Worm (Caenorhabditis elegans) whole organism, L2 larva: Measurements from ENCODE around the gene dpy-31.

Experiments used
- C34F6.9 ChIP-seq: fragments of 150-350 bp; optimal IDR thresholded peaks from 2 replicates; lab custom pipeline; 2014; ENCODE audit warnings: missing biosample characterization, missing genetic modification characterization
- F13H6.1 ChIP-seq: sonication (generic microtip); optimal IDR thresholded peaks from 2 replicates; lab custom pipeline; 2016; ENCODE audit warnings: missing genetic modification characterization, missing compliant biosample characterization
- R02D3.7 ChIP-seq: fragments of 150-350 bp; optimal IDR thresholded peaks from 2 replicates; lab custom pipeline; 2014; ENCODE audit warnings: missing biosample characterization, missing genetic modification characterization
- Y55F3AM.14 ChIP-seq: fragments of 200-800 bp; sonication (Bioruptor generic); optimal IDR thresholded peaks from 2 replicates; lab custom pipeline; 2018; ENCODE audit warnings: mild to moderate bottlenecking, missing genetic modification characterization, missing compliant biosample characterization
- ZK546.5 ChIP-seq: sonication (generic microtip); optimal IDR thresholded peaks from 2 replicates; lab custom pipeline; 2017; ENCODE audit warnings: missing biosample characterization, missing genetic modification characterization
- ama-1 ChIP-seq: fragments of 150-350 bp; optimal IDR thresholded peaks from 2 replicates; lab custom pipeline; 2018; ENCODE audit warnings: inconsistent platforms
- blmp-1 ChIP-seq: sonication (generic microtip); optimal IDR thresholded peaks from 2 replicates; lab custom pipeline; 2017; ENCODE audit warnings: missing genetic modification characterization, mild to moderate bottlenecking, missing compliant biosample characterization, antibody characterized with exemption, moderate library complexity; ENCODE audit not compliant: insufficient read depth
- ceh-16 ChIP-seq: fragments of 150-350 bp; optimal IDR thresholded peaks from 2 replicates; lab custom pipeline; 2014; ENCODE audit warnings: missing biosample characterization, missing genetic modification characterization
- ceh-82 ChIP-seq: fragments of 150-350 bp; optimal IDR thresholded peaks from 2 replicates; lab custom pipeline; 2014; ENCODE audit warnings: missing biosample characterization, missing genetic modification characterization
- crh-2 ChIP-seq: sonication (generic microtip); optimal IDR thresholded peaks from 2 replicates; lab custom pipeline; 2017; ENCODE audit warnings: missing biosample characterization, missing genetic modification characterization
- dmd-4 ChIP-seq: sonication (generic microtip); optimal IDR thresholded peaks from 2 replicates; lab custom pipeline; 2017; ENCODE audit warnings: missing biosample characterization, missing genetic modification characterization
- egl-27 ChIP-seq: sonication (generic microtip); optimal IDR thresholded peaks from 3 replicates; lab custom pipeline; 2017; ENCODE audit warnings: missing biosample characterization, missing genetic modification reagents, missing genetic modification characterization
- elt-1 ChIP-seq: fragments of 150-350 bp; optimal IDR thresholded peaks from 2 replicates; lab custom pipeline; 2014; ENCODE audit warnings: missing biosample characterization, missing genetic modification characterization
- elt-3 ChIP-seq: sonication (generic microtip); optimal IDR thresholded peaks from 2 replicates; lab custom pipeline; 2017; ENCODE audit warnings: missing biosample characterization, missing genetic modification characterization
- fos-1 ChIP-seq: fragments of 150-350 bp; optimal IDR thresholded peaks from 2 replicates; lab custom pipeline; 2014; ENCODE audit warnings: missing biosample characterization, missing genetic modification characterization
- gmeb-1 ChIP-seq: fragments of 150-350 bp; optimal IDR thresholded peaks from 2 replicates; lab custom pipeline; 2014; ENCODE audit warnings: missing biosample characterization, missing genetic modification characterization
- lin-11 ChIP-seq: fragments of 150-350 bp; sonication (generic microtip); optimal IDR thresholded peaks from 2 replicates; lab custom pipeline; 2014; ENCODE audit warnings: missing biosample characterization, missing genetic modification characterization, inconsistent platforms, mixed read lengths
- lin-13 ChIP-seq: fragments of 150-350 bp; optimal IDR thresholded peaks from 2 replicates; lab custom pipeline; 2014; ENCODE audit warnings: missing biosample characterization, missing genetic modification reagents, missing genetic modification characterization
- lsy-2 ChIP-seq, 2 experiments: fragments of 150-350 bp in 1 of 2; sonication (generic microtip) in 1 of 2; optimal IDR thresholded peaks; 2 replicates each; lab custom pipeline; 2014 to 2017; ENCODE audit warnings: missing biosample characterization in 2 of 2, missing genetic modification characterization in 2 of 2
- mab-5 ChIP-seq: fragments of 150-350 bp; optimal IDR thresholded peaks from 2 replicates; lab custom pipeline; 2014; ENCODE audit warnings: missing biosample characterization, missing genetic modification characterization
- mbf-1 ChIP-seq: sonication (generic microtip); optimal IDR thresholded peaks from 2 replicates; lab custom pipeline; 2017; ENCODE audit warnings: missing biosample characterization, missing genetic modification characterization
- mdl-1 ChIP-seq, 2 experiments: fragments of 150-350 bp in 1 of 2; sonication (generic microtip) in 1 of 2; optimal IDR thresholded peaks; 2 replicates each; lab custom pipeline; 2017; ENCODE audit warnings: missing biosample characterization in 2 of 2, missing genetic modification characterization in 2 of 2
- nhr-10 ChIP-seq: sonication (generic microtip); optimal IDR thresholded peaks from 2 replicates; lab custom pipeline; 2017; ENCODE audit warnings: missing biosample characterization, missing genetic modification characterization
- nhr-11 ChIP-seq: fragments of 150-350 bp; optimal IDR thresholded peaks from 2 replicates; lab custom pipeline; 2014; ENCODE audit warnings: missing biosample characterization, missing genetic modification characterization
- nhr-12 ChIP-seq: fragments of 150-350 bp; optimal IDR thresholded peaks from 2 replicates; lab custom pipeline; 2014; ENCODE audit warnings: missing biosample characterization, missing genetic modification characterization
- nhr-129 ChIP-seq: fragments of 150-350 bp; optimal IDR thresholded peaks from 2 replicates; lab custom pipeline; 2014; ENCODE audit warnings: missing biosample characterization, missing genetic modification characterization
- nhr-21 ChIP-seq: fragments of 150-350 bp; optimal IDR thresholded peaks from 2 replicates; lab custom pipeline; 2014; ENCODE audit warnings: missing biosample characterization, missing genetic modification characterization
- nhr-23 ChIP-seq: fragments of 150-350 bp; optimal IDR thresholded peaks from 2 replicates; lab custom pipeline; 2014; ENCODE audit warnings: missing biosample characterization, missing genetic modification reagents, missing genetic modification characterization
- nhr-237 ChIP-seq: fragments of 150-350 bp; optimal IDR thresholded peaks from 2 replicates; lab custom pipeline; 2014; ENCODE audit warnings: missing biosample characterization, missing genetic modification characterization
- nhr-25 ChIP-seq: fragments of 150-350 bp; sonication (generic microtip); optimal IDR thresholded peaks from 3 replicates; lab custom pipeline; 2014; ENCODE audit warnings: missing biosample characterization, missing genetic modification characterization
- nhr-6 ChIP-seq: fragments of 150-350 bp; optimal IDR thresholded peaks from 2 replicates; lab custom pipeline; 2014; ENCODE audit warnings: missing biosample characterization, missing genetic modification characterization
- nhr-77 ChIP-seq: fragments of 150-350 bp; optimal IDR thresholded peaks from 2 replicates; lab custom pipeline; 2014; ENCODE audit warnings: missing biosample characterization, missing genetic modification characterization
- peb-1 ChIP-seq: fragments of 150-350 bp; optimal IDR thresholded peaks from 2 replicates; lab custom pipeline; 2014; ENCODE audit warnings: missing biosample characterization, missing genetic modification characterization
- sem-4 ChIP-seq: fragments of 150-350 bp; optimal IDR thresholded peaks from 2 replicates; lab custom pipeline; 2014; ENCODE audit warnings: missing biosample characterization, missing genetic modification reagents, missing genetic modification characterization
- skn-1 ChIP-seq: sonication (generic microtip); optimal IDR thresholded peaks from 2 replicates; lab custom pipeline; 2017; ENCODE audit warnings: missing biosample characterization, missing genetic modification characterization
- sma-3 ChIP-seq: sonication (generic microtip); optimal IDR thresholded peaks from 2 replicates; lab custom pipeline; 2016; ENCODE audit warnings: missing genetic modification reagents, missing genetic modification characterization, missing compliant biosample characterization
- sma-9 ChIP-seq, 2 experiments: fragments of 150-350 bp in 1 of 2; sonication (generic microtip) in 1 of 2; optimal IDR thresholded peaks; 2 replicates each; lab custom pipeline; 2014 to 2016; ENCODE audit warnings: missing genetic modification characterization in 2 of 2, mild to moderate bottlenecking in 1 of 2, missing biosample characterization in 1 of 2, missing compliant biosample characterization in 1 of 2, missing genetic modification reagents in 1 of 2, moderate library complexity in 1 of 2
- unc-39 ChIP-seq: fragments of 150-350 bp; optimal IDR thresholded peaks from 2 replicates; lab custom pipeline; 2014; ENCODE audit warnings: missing biosample characterization, missing genetic modification characterization
- unc-55 ChIP-seq: fragments of 150-350 bp; sonication (generic microtip); optimal IDR thresholded peaks from 3 replicates; lab custom pipeline; 2014; ENCODE audit warnings: missing biosample characterization, missing genetic modification reagents, missing genetic modification characterization
- unc-62 ChIP-seq: fragments of 150-350 bp; optimal IDR thresholded peaks from 2 replicates; lab custom pipeline; 2014; ENCODE audit warnings: missing biosample characterization, missing genetic modification reagents, missing genetic modification characterization
- ztf-11 ChIP-seq: sonication (generic microtip); optimal IDR thresholded peaks from 2 replicates; lab custom pipeline; 2017; ENCODE audit warnings: missing biosample characterization, missing genetic modification characterization
- ztf-4 ChIP-seq: fragments of 150-350 bp; optimal IDR thresholded peaks from 2 replicates; lab custom pipeline; 2014; ENCODE audit warnings: missing biosample characterization, missing genetic modification characterization

Gene dpy-31

DNA sequence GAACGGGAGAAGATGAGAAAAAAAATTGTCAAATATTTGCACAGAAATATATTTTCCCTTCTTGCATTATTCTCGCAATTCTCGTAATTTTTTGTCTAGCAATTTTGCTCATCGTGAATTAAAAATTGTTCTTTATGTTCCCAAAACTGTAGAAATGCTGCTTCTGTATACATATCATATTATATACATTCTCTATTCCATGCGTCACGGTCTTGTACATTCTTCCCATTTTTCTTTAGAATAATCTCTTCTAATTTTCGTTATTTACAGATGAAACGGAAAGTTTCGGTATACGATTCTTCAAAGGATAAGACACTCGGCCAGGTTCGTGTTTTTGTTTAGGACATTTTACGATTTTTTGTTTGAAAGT is 34.5 kb upstream of the dpy-31 start, which contains the start of gene acs-4:
acs-4 (plus strand) TSS at position 271 of the 370 bp plus-strand sequence.
- TF ChIP-seq egl-27 (tag; lab: Kevin White, UChicago) = no peak
- no peak for TF ChIP-seq nhr-25 (tag; lab: Kevin White, UChicago)
- no peak for TF ChIP-seq nhr-237 (tag; lab: Kevin White, UChicago)

DNA sequence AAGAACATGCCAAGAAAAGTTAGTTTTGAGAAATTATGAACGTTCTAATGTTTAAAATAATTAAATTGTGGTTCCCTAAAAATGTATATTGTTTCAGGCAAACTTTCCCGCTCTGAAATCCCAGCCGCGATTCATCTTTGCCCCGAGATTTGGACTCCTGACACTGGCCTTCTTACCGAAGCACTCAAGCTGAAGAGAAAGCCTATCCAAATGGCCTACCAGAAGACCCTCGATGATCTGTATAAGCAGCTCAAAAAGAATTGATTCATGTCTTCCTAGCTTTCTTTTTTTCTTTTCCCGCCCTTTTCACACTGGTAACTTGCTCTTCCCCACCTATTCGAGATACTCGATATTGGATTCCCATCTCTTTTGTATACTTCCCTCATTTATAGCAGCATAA is 31.9 kb upstream of the dpy-31 start:
- TF ChIP-seq nhr-11 = no peak
- no peak for TF ChIP-seq ztf-11 (tag; lab: Kevin White, UChicago)
- TF ChIP-seq nhr-12 = no peak
- no peak for TF ChIP-seq egl-27 (tag; lab: Kevin White, UChicago)
- TF ChIP-seq ztf-4 (tag; lab: Kevin White, UChicago) = no peak
- TF ChIP-seq unc-39 (tag; lab: Kevin White, UChicago) = no peak
- TF ChIP-seq nhr-237 (tag; lab: Kevin White, UChicago) = no peak
- no peak for TF ChIP-seq ZK546.5 (tag; lab: Kevin White, UChicago)
- TF ChIP-seq mab-5 (tag; lab: Kevin White, UChicago) = no peak
- TF ChIP-seq sma-9 (GFP tag; optimal IDR thresholded peaks at IDR 0.05; lab: Kevin White, UChicago) = no peak
- TF ChIP-seq sma-9 (tag; optimal IDR thresholded peaks at IDR 0.05; lab: Kevin White, UChicago) = no peak
- no peak for TF ChIP-seq elt-1 (tag; lab: Kevin White, UChicago)
- TF ChIP-seq peb-1 (tag; lab: Kevin White, UChicago) = no peak

DNA sequence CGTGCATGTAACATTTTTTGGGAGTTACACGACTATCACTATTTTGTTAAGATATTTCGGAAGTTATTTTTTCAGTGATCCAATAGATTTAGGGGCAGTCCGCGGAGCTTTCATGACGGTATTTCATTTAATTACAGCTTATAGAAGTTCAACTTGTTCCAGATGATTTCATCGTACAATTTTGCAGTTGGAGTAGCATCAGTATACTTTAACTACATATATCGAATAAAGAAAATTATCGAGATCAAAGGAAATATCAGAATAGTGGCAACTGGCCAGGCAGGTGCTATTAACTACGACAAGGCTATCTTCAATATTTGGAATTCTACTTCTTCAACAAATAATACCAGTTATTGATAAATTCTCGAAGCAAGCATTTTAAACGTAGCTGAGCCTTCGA is 23.5 kb upstream of the dpy-31 start:
- TF ChIP-seq nhr-10 (tag; lab: Kevin White, UChicago) (no peak), lsy-2 (tag; optimal IDR thresholded peaks at IDR 0.05; lab: Kevin White, UChicago) (no peak), F13H6.1 (tag; lab: Kevin White, UChicago) (no peak), sem-4 (tag; lab: Kevin White, UChicago) (no peak), skn-1 (tag; lab: Kevin White, UChicago) (no peak), mbf-1 (tag; lab: Kevin White, UChicago) (no peak), fos-1 (tag; lab: Kevin White, UChicago) (no peak), mab-5 (tag; lab: Kevin White, UChicago) (no peak), dmd-4 (no peak), elt-3 (no peak), peb-1 (tag; lab: Kevin White, UChicago) (no peak), ztf-11 (tag; lab: Kevin White, UChicago) (no peak)

DNA sequence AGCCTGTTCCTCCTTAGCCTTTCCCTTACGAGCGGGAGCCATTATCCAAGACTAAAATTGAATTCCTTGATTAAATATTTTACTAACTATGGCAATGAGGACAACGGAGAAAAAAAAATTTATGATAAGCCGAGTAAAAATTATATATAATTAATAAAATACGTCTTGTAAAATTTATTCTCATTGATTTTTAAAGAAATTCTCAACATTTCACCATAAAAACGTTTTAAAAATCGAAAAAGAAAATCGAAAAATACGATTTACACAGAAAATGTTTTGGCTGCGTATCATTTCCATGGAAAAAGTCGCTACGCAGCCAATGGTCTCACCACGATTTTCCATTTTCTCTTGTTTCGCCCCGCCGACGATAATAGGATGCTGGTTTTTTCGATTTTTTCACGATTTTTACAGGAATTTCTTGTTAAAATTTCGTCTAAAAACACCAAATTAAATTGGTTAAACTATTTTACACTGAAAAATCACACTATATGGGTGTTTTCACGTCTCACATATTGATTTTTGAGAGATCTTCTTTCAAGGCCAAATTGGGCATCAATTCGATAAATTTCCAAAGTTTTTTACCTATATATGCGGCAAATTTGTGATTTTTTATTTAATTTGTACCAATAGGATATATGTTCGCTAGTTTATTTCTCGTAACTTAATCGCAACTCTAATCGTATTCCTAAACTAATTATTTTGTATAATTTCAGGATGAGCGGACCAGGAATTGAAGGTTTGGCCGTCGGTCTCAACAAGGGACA is 22.3 kb upstream of the dpy-31 start, which contains the start of the genes rps-14 and rpl-36:
rps-14 (minus strand) TSS at position 51 of the 764 bp plus-strand sequence.
rpl-36 (plus strand) TSS at position 714 of the 764 bp plus-strand sequence.
- no peak for TF ChIP-seq peb-1 (tag; lab: Kevin White, UChicago)
- TF ChIP-seq nhr-12 = no peak
- peak; percentile 23 for TF ChIP-seq nhr-77 (tag; lab: Kevin White, UChicago)
- no peak for TF ChIP-seq nhr-237 (tag; lab: Kevin White, UChicago)
- TF ChIP-seq ztf-4 (tag; lab: Kevin White, UChicago) = peak; percentile 80
- peak; percentile 91 for TF ChIP-seq egl-27 (tag; lab: Kevin White, UChicago)
- TF ChIP-seq gmeb-1 (tag; lab: Kevin White, UChicago) = peak; percentile 88
- no peak for TF ChIP-seq Y55F3AM.14
- TF ChIP-seq blmp-1 = peak; percentile 88
- no peak for TF ChIP-seq unc-62 (GFP tag; lab: Kevin White, UChicago)
- peak; percentile 87 for TF ChIP-seq ZK546.5 (tag; lab: Kevin White, UChicago)
- no peak for TF ChIP-seq nhr-23 (tag; lab: Kevin White, UChicago)
- TF ChIP-seq sma-9 (GFP tag; optimal IDR thresholded peaks at IDR 0.05; lab: Kevin White, UChicago) = peak; percentile 88
- no peak for TF ChIP-seq sma-9 (tag; optimal IDR thresholded peaks at IDR 0.05; lab: Kevin White, UChicago)
- no peak for TF ChIP-seq mbf-1 (tag; lab: Kevin White, UChicago)
- TF ChIP-seq nhr-10 (tag; lab: Kevin White, UChicago) = peak; percentile 47
- peak; percentile 83 to 96 for TF ChIP-seq lsy-2 (tag; optimal IDR thresholded peaks at IDR 0.05; lab: Kevin White, UChicago)
- peak; percentile 91 for TF ChIP-seq lin-13 (GFP tag; lab: Kevin White, UChicago)
- peak; percentile 23 for TF ChIP-seq ceh-82 (tag; lab: Kevin White, UChicago)
- peak; percentile 90 for TF ChIP-seq sma-3 (GFP tag; lab: Kevin White, UChicago)
- peak; percentile 95 for TF ChIP-seq C34F6.9 (tag; lab: Kevin White, UChicago)
- TF ChIP-seq R02D3.7 = peak; percentile 44
- peak; percentile 93 for TF ChIP-seq nhr-25 (tag; lab: Kevin White, UChicago)
- TF ChIP-seq nhr-129 (tag; lab: Kevin White, UChicago) = peak; percentile 88
- peak; percentile 74 for TF ChIP-seq mab-5 (tag; lab: Kevin White, UChicago)
- no peak for TF ChIP-seq skn-1 (tag; lab: Kevin White, UChicago)
- peak; percentile 78 for TF ChIP-seq sem-4 (tag; lab: Kevin White, UChicago)
- no peak for TF ChIP-seq ztf-11 (tag; lab: Kevin White, UChicago)
- TF ChIP-seq nhr-21 (tag; lab: Kevin White, UChicago) = peak; percentile 91
- peak; percentile 93 for TF ChIP-seq unc-55 (GFP tag; lab: Kevin White, UChicago)
- no peak for TF ChIP-seq nhr-11
- peak; percentile 83 for TF ChIP-seq F13H6.1 (tag; lab: Kevin White, UChicago)
- TF ChIP-seq crh-2 = peak; percentile 94
- TF ChIP-seq nhr-6 (tag; lab: Kevin White, UChicago) = peak; percentile 91
- peak in 1 of 2 experiments; percentile 19 for TF ChIP-seq mdl-1 (tag; optimal IDR thresholded peaks at IDR 0.05; lab: Kevin White, UChicago)
- peak; percentile 74 for TF ChIP-seq ceh-16 (tag; lab: Kevin White, UChicago)
- TF ChIP-seq fos-1 (tag; lab: Kevin White, UChicago) = peak; percentile 71
- peak; percentile 87 for TF ChIP-seq ama-1 (lab: Kevin White, UChicago)
- peak; percentile 79 for TF ChIP-seq lin-11 (tag; lab: Kevin White, UChicago)
